Worm (Caenorhabditis elegans): Measurements from ENCODE around the gene cnc-1.

Gene cnc-1

DNA sequence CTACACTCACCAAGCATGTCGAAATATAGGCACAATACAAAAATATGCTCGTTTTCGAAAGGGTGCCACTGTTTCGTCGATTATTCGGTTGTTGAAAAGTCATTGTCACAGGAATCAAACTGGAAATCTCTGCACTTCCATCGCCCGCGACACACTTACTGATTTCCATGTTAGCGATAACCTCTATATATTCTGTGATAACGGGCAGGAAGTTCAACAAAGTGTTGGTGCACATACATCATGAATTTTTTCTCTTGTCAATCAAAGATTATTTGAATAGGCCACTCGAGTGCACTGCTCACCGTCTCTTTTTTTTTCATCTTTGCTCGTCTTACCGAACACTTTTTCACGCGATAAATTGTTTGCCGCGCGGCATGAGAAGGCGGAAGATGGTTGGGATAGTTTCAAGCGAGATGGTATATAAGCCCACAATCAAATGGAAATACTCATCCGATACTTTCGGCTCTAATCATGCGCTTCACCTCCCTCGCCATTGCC, 20.5 kb upstream of the cnc-1 start, which contains the start of the genes fpn-1.2 and pqn-54:
Gene fpn-1.2 (minus strand): TSS at position 157 of the 498 bp plus-strand sequence.
Gene pqn-54 (plus strand): TSS at position 448 of the 498 bp plus-strand sequence.
- TF ChIP-seq unc-62 (GFP tag; optimal IDR thresholded peaks at IDR 0.05), result no peak

DNA sequence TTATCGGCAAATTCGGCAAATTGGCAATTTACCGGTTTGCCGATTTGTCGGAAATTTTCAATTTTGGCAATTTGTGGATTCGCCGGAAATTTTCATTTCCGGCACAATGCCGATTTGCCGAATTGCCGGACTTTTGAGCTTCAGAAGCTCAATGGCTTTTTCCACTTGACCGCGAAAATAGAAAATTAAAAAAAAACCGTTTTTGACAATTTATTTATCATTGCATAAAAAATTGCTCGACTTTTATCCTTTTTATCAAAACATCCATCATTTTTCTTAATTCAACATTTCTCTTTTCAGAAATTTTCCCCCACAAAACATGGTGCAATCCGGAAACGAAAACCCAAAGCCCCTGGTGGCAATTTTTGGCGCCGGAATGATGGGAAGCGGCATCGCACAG, 16.0 kb upstream of the cnc-1 start, which contains the start of gene hacd-1:
Gene hacd-1 (plus strand): TSS at position 301 of the 400 bp plus-strand sequence.
- TF ChIP-seq unc-62 (GFP tag; optimal IDR thresholded peaks at IDR 0.05), result no peak

DNA sequence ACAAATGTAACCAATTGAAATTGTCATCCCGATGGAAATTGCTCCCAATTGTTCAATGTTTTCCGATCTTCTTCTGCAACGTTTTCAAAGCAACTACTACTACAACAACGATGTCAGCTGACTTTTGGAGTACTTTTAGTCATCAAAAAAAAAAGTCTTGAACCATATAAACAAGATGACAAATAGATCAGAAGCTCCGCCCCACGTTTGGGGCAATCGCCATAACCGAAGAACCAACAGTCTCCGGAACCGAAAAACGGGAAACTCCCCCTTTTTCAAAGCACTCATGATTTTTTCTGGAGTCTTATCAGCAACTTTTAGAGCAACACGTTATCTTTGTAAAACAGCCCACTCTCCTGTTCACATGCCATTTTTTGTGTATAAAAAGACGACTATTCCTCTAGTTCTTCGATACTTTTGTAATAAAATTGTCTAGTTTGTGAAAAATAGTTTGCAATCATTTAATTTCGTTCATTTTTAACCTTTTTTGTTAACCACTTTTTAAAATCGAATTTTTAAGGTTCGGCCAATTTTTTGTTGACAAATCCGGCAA, 15.4 kb upstream of the cnc-1 start:
- TF ChIP-seq unc-62 (GFP tag; optimal IDR thresholded peaks at IDR 0.05), result no peak

DNA sequence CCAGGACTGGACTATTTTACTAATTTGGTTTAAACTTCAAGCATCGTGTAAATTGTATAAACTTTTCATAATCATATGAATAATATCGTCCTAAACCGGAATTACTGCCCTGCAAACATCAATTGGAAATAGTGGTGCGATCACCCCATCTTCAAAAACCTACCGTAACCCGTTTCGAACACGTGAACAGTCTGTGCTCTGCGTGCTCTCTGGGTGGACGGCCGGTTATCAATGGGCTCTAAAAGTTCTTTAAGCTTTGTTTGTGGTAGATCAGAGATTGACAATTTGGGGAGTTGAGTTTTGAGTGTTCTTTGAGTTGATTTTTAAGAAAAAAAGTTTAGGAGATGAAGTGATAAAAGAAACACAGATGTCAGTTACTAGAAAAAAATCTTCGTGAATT, 12.5 kb upstream of the cnc-1 start:
- no peak for TF ChIP-seq unc-62 (GFP tag; optimal IDR thresholded peaks at IDR 0.05)

DNA sequence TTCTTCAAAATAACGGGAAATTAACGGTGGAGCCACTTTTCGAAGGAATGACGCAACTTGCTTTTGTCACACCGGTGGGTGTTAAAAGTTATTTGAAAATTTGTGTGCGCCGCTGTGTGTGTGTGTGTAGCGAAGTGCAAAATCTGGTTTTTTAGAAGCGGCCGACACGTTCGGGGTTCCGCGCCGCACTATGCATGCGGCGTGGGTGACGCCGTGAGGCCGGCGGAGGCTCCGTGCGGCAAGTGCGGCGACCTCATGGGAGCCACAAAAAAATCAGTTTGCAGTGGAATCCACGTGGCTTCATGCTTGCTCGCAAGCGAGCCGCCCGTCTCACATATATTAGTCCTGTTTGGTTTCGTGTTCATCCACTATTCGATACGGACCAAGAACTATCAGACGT, 11.2 kb upstream of the cnc-1 start:
- no peak for TF ChIP-seq unc-62 (GFP tag; optimal IDR thresholded peaks at IDR 0.05)

DNA sequence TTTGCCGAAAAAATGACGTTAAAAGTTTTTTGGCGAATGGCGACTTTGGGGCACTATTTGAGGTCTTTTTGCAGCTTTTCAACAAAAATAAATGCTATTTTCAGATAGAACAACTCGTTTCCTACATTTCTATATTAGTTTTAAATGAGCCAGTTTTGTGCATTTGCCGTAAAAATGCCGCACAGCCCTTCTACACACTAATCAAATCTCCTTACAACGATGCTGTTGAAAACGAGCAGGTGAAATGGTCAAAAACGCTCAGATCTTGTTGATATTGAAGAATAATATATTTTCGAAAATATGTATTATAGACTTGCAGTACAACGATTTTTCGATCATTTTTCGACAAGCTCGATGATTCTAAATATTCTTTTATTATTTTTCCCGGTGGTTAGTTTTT, 10.7 kb upstream of the cnc-1 start, which contains the start of gene chil-14:
Gene chil-14 (plus strand): TSS at position 301 of the 400 bp plus-strand sequence.
- TF ChIP-seq unc-62 (GFP tag; optimal IDR thresholded peaks at IDR 0.05), result no peak

DNA sequence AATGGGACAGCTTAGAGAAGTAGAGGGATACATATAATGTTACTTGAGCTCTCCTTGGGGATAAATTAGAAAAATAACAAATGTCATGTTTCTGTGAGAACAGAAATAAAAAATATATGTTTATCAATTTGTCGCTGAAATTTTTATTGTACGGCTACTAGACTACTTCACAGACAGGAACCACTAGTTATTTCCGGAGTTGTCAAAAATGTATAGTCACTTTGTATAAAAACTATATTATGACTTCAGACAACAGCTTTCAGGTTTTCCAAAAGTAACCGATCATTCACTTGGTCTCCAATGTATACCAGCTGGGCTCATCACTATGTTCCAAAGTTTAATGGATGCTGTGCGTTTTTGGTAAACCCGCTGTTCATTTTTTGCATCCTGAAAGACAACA, 7.3 kb upstream of the cnc-1 start, which contains the start of gene srj-23:
Gene srj-23 (plus strand): TSS at position 301 of the 400 bp plus-strand sequence.
- TF ChIP-seq unc-62 (GFP tag; optimal IDR thresholded peaks at IDR 0.05), result no peak

DNA sequence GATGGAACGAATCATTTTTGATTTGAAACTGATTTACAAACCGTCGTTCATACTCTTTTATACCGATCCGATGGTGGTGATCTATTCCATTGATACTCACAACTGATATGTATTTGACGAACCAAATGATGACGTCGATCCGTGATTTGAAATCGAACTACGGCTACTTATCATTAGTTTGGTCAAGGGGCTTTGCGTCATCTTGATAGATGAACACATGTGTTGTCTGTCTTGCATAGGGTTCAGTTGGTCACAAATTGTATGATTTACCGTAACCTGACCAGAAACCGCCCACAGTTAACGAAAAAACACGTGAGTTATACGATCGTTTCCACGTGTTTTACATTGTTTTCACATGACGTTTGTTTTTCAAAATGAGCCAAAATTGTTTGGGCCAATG, 6.1 kb upstream of the cnc-1 start, which contains the start of gene cnc-2:
Gene cnc-2 (minus strand): TSS at position 24 of the 400 bp plus-strand sequence.
- TF ChIP-seq unc-62 (GFP tag; optimal IDR thresholded peaks at IDR 0.05), result no peak

DNA sequence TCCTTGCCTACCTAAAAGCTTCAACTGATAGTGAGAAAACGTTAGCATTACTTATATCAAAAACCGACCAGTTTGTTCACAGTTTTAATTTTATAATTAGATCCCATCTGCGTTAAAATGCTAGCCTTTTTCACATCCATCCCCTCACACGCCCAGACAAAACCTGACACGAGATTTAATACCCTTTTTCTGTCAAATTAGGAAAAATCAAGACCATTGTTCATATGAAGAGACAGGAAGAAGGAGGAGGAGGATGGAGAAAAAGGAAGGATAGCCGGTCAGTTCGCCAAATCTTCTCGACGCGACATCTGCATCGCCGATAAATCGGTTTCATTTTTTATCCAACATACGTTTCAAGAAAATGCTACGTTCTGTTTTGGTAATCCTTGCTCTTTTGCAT, 3.6 kb upstream of the cnc-1 start, which contains the start of gene cnc-3:
Gene cnc-3 (plus strand): TSS at position 281 of the 400 bp plus-strand sequence.
- no peak for TF ChIP-seq unc-62 (GFP tag; optimal IDR thresholded peaks at IDR 0.05)

DNA sequence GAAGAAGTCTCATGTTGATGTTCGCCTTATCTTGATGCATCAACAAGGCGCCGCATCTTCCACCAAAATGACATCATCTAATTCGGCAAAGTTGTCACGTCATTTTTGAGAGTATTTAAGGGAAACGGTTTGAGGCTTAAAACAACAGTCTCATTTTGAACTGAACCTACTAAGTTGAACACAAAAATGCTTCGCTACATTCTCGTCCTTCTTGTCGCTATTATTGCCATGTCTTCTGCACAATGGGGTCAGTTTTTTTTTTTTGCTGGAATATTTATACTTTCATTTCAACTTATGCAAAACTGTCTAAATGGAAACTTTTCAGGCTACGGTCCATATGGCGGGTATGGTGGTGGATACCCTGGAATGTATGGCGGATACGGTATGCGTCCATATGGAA, 3.0 kb upstream of the cnc-1 start, which contains the start of gene cnc-4:
Gene cnc-4 (plus strand): TSS at position 117 of the 400 bp plus-strand sequence.
- no peak for TF ChIP-seq unc-62 (GFP tag; optimal IDR thresholded peaks at IDR 0.05)

DNA sequence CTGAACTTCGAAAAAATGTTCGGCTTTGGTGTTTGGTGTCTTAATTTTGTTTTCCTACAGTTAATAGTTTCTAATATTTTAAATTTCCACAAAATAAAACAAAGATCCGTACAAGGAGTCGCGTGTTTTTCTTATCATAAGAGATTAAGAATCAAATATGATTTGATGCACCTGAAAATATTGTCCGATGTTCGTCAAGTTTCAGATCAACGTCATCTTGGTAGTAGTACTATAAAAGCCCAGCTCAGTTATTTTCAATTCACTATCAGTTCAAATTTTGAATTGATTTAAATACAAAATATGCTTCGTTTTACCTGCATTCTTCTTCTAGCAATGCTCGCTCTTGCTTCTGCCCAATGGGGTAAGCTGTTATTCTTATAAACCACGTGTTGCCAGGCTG, 1.0 kb upstream of the cnc-1 start, which contains the start of gene cnc-5:
Gene cnc-5 (plus strand): TSS at position 301 of the 400 bp plus-strand sequence.
- no peak for TF ChIP-seq unc-62 (GFP tag; optimal IDR thresholded peaks at IDR 0.05)

DNA sequence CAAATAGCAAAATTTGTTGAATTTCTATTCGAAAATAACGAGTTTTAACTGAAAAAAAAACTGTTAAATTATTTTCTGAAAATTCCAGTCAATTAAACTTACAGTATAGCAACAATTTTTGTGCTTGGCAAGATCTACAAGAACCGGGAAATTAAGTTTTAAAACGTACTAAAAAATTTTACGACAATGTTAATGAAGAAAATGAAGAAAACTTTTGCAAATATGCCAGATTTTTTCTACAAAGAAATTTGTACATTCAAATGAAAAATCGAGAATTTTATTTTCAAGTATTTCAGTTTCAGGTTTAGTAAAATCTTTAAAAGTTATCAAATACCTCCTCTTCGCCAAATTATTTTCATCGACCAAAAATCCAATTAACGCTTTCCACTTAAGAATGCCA, 2.0 kb downstream of the cnc-1 start, which contains the start of gene cnc-11:
Gene cnc-11 (plus strand): TSS at position 301 of the 400 bp plus-strand sequence.
- TF ChIP-seq unc-62 (GFP tag; optimal IDR thresholded peaks at IDR 0.05), result no peak

DNA sequence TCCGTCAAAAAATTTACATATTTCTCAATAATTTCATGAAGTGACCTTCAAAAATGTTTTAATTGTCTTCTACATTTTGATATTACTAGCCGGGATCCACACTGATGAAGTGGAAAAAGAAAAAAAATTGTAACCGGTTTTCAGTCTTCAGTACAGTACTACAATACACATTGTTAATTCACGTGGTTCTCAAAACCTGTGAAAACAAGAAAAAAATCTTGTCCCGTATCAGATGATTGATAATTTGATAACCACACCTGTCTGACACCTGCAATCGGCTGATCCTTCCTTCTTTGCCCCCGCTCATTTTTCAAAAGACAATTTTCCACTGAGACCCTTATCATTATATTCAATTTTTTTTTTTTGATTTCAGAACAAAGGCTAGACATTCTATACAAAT, 5.2 kb downstream of the cnc-1 start, which contains the start of gene R09B5.11:
Gene R09B5.11 (plus strand): TSS at position 374 of the 400 bp plus-strand sequence.
- no peak for TF ChIP-seq unc-62 (GFP tag; optimal IDR thresholded peaks at IDR 0.05)

DNA sequence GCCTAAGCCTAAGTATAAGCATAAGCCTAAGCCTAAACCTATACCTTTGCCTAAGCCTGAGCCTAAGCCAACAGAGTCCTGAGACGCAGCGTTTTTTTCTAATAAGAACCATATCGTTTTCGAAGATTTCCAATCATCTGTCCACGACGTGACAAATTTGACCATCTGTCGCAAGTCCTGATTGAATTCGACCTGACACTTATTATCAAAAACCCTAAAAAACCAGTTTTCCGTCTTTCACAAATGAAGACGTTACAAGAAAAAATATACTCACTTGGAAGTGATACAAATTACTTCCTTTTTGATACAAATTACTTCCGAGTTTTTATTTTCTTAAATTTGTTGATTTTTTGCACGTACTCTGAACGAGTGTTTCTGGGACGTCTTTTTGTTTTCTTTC, 5.9 kb downstream of the cnc-1 start:
- no peak for TF ChIP-seq unc-62 (GFP tag; optimal IDR thresholded peaks at IDR 0.05)

DNA sequence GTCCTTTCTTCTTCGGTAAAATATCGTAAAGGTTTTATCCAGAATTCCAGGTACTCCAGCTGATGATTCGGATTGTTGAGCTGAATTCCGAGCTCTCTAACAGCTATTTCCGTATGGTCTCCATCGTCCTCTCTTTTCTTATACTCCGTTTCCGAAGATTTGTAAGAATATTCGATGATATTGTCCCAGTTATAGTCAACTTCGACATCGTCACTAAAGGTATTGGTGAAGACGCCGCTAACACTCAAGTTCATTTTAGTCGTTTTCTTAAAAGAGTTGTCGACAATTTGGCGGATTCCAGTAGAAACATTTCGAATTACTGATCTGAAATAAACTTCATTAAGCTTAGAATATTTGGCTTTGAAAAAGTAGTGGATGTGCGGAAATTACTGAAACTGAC, 9.0 kb downstream of the cnc-1 start:
- no peak for TF ChIP-seq unc-62 (GFP tag; optimal IDR thresholded peaks at IDR 0.05)

DNA sequence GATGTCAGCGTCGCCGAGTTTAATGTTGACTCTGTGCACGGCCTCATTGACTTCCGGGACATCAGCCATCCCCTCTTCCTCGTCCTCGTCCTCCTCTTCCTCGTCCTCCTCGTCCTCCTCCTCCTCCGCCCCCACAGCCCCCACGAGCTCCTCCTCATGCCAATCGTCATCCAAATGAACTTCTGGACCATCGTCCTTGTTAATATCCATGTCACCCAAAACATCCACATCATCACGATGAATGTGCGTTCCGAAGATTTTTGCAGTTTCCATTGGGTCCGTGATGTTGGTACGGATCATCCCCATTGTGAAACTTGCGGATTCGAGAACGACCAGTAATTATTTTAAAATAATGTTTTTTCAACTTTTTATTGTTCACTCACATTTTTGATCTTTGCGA, 9.7 kb downstream of the cnc-1 start:
- no peak for TF ChIP-seq unc-62 (GFP tag; optimal IDR thresholded peaks at IDR 0.05)

DNA sequence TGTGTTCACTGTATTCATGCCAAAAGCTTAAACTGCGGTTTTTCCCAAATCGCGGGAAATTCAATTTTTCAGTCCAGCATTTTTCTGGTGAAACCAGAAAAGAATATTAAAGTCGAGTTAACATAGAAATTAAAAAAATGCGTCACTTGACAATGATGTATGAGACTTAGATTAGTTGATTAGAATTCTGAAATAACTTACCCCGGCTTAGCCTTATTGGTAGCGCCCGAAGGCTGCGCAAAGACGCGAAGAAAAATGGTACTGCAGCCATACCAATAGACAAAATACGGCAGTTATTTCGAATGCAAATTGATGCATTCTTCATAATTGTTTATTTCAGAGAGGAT, 10.7 kb downstream of the cnc-1 start:
- TF ChIP-seq unc-62 (GFP tag; optimal IDR thresholded peaks at IDR 0.05), result no peak
